Worm (Caenorhabditis elegans) whole organism, mixed stage, embryonic: ENCODE measurements around the gene C33D3.3.

ENCODE experiments used
- elt-1 ChIP-seq: sonication (generic microtip); optimal IDR thresholded peaks from 2 replicates; lab custom pipeline; 2017; ENCODE audit warnings: missing genetic modification characterization, mild to moderate bottlenecking, missing compliant biosample characterization, antibody characterized with exemption, moderate library complexity, borderline replicate concordance; ENCODE audit not compliant: insufficient read depth
- elt-3 ChIP-seq: fragments of 150-350 bp; optimal IDR thresholded peaks from 2 replicates; lab custom pipeline; 2014; ENCODE audit warnings: missing biosample characterization, missing genetic modification characterization
- nhr-12 ChIP-seq: fragments of 150-350 bp; optimal IDR thresholded peaks from 2 replicates; lab custom pipeline; 2014; ENCODE audit warnings: missing biosample characterization, missing genetic modification characterization
- pha-4 ChIP-seq: fragments of 150-350 bp; optimal IDR thresholded peaks from 2 replicates; lab custom pipeline; 2018; ENCODE audit warnings: missing biosample characterization, missing genetic modification reagents, missing genetic modification characterization
- unc-62 ChIP-seq: fragments of 150-350 bp; optimal IDR thresholded peaks from 2 replicates; lab custom pipeline; 2014; ENCODE audit warnings: missing biosample characterization, missing genetic modification reagents, missing genetic modification characterization

- TF ChIP-seq nhr-12 (tag; lab: Kevin White, UChicago) (no peak), elt-1 (tag; lab: Kevin White, UChicago) (no peak), pha-4 (tag; lab: Kevin White, UChicago) (peak; percentile 84), elt-3 (no peak), unc-62 (peak; percentile 83)
Observed at ce11 chrX:10435492-10435939, 49.6 kb upstream of the C33D3.3 start.
